Fruit fly (Drosophila melanogaster) whole organism, prepupa: ENCODE measurements around the gene Lsp1gamma.

Experiments used
- CG11762 ChIP-seq: fragments of 200-800 bp; sonication (Bioruptor generic); optimal IDR thresholded peaks from 3 replicates; lab custom pipeline; 2016; ENCODE audit warnings: missing biosample characterization, missing genetic modification characterization; ENCODE audit not compliant: insufficient read depth
- CG11902 ChIP-seq: fragments of 200-800 bp; sonication (Bioruptor generic); optimal IDR thresholded peaks from 3 replicates; lab custom pipeline; 2016; ENCODE audit warnings: missing biosample characterization, missing genetic modification characterization
- CG3032 ChIP-seq: fragments of 200-800 bp; optimal IDR thresholded peaks from 2 replicates; lab custom pipeline; 2019; ENCODE audit warnings: missing biosample characterization, mild to moderate bottlenecking, missing genetic modification characterization, moderate library complexity
- CG31627 ChIP-seq: fragments of 200-800 bp; sonication (Bioruptor generic); optimal IDR thresholded peaks from 3 replicates; lab custom pipeline; 2016; ENCODE audit warnings: missing biosample characterization, missing genetic modification characterization
- CG32006 ChIP-seq: fragments of 200-800 bp; sonication (Bioruptor generic); optimal IDR thresholded peaks from 3 replicates; lab custom pipeline; 2017; ENCODE audit warnings: missing biosample characterization, mild to moderate bottlenecking, missing genetic modification characterization
- CG6276 ChIP-seq: fragments of 200-800 bp; sonication (Bioruptor generic); optimal IDR thresholded peaks from 2 replicates; lab custom pipeline; 2017; ENCODE audit warnings: missing biosample characterization, mild to moderate bottlenecking, missing genetic modification characterization
- CG6792 ChIP-seq: fragments of 200-800 bp; sonication (Bioruptor generic); optimal IDR thresholded peaks from 3 replicates; lab custom pipeline; 2016; ENCODE audit warnings: missing biosample characterization, missing genetic modification characterization
- CG6808 ChIP-seq: fragments of 200-800 bp; sonication (Bioruptor generic); optimal IDR thresholded peaks from 3 replicates; lab custom pipeline; 2017; ENCODE audit warnings: missing biosample characterization, missing genetic modification characterization, mild to moderate bottlenecking, moderate library complexity, missing genetic modification reagents
- CG8632 ChIP-seq: fragments of 200-800 bp; sonication (Bioruptor generic); optimal IDR thresholded peaks from 3 replicates; lab custom pipeline; 2016; ENCODE audit warnings: missing biosample characterization, missing genetic modification characterization
- Eip75B ChIP-seq: fragments of 200-800 bp; sonication (Bioruptor generic); optimal IDR thresholded peaks from 3 replicates; lab custom pipeline; 2016; ENCODE audit warnings: missing biosample characterization, missing genetic modification characterization
- Eip78C ChIP-seq: fragments of 200-800 bp; sonication (Bioruptor generic); peaks from one replicate; lab custom pipeline; 2016; ENCODE audit warnings: missing biosample characterization, missing genetic modification characterization
- Eip93F ChIP-seq: fragments of 200-800 bp; sonication (Bioruptor generic); optimal IDR thresholded peaks from 2 replicates; lab custom pipeline; 2016; ENCODE audit warnings: missing biosample characterization, mild to moderate bottlenecking, missing genetic modification characterization
- Ets21C ChIP-seq: fragments of 200-800 bp; sonication (Bioruptor generic); optimal IDR thresholded peaks from 3 replicates; lab custom pipeline; 2016; ENCODE audit warnings: missing biosample characterization, missing genetic modification characterization
- Hr4 ChIP-seq: fragments of 200-800 bp; sonication (Bioruptor generic); optimal IDR thresholded peaks from 3 replicates; lab custom pipeline; 2016; ENCODE audit warnings: missing biosample characterization, missing genetic modification characterization
- Lpt ChIP-seq: fragments of 200-800 bp; sonication (Bioruptor generic); optimal IDR thresholded peaks from 3 replicates; lab custom pipeline; 2016; ENCODE audit warnings: missing biosample characterization, missing genetic modification characterization
- OdsH ChIP-seq: fragments of 200-800 bp; sonication (Bioruptor generic); optimal IDR thresholded peaks from 3 replicates; lab custom pipeline; 2016; ENCODE audit warnings: missing biosample characterization, missing genetic modification characterization
- Smox ChIP-seq: fragments of 200-800 bp; sonication (Bioruptor generic); optimal IDR thresholded peaks from 3 replicates; lab custom pipeline; 2016; ENCODE audit warnings: missing biosample characterization, missing genetic modification characterization
- Sox14 ChIP-seq: fragments of 200-800 bp; sonication (Bioruptor generic); optimal IDR thresholded peaks from 3 replicates; lab custom pipeline; 2016; ENCODE audit warnings: missing biosample characterization, missing genetic modification characterization
- cyc ChIP-seq: fragments of 200-800 bp; sonication (Bioruptor generic); optimal IDR thresholded peaks from 3 replicates; lab custom pipeline; 2016; ENCODE audit warnings: missing biosample characterization, missing genetic modification characterization
- dac ChIP-seq: fragments of 200-800 bp; sonication (Bioruptor generic); optimal IDR thresholded peaks from 2 replicates; lab custom pipeline; 2017; ENCODE audit warnings: missing biosample characterization, mild to moderate bottlenecking, missing genetic modification characterization
- dsx ChIP-seq: fragments of 200-800 bp; optimal IDR thresholded peaks from 3 replicates; lab custom pipeline; 2019; ENCODE audit warnings: missing biosample characterization, mild to moderate bottlenecking, missing genetic modification characterization, moderate library complexity; ENCODE audit not compliant: poor library complexity, severe bottlenecking
- esn ChIP-seq: fragments of 200-800 bp; sonication (Bioruptor generic); optimal IDR thresholded peaks from 2 replicates; lab custom pipeline; 2016; ENCODE audit warnings: missing biosample characterization, mild to moderate bottlenecking, missing genetic modification characterization, moderate library complexity
- fd59A ChIP-seq: fragments of 200-800 bp; sonication (Bioruptor generic); optimal IDR thresholded peaks from 2 replicates; lab custom pipeline; 2017; ENCODE audit warnings: missing biosample characterization, mild to moderate bottlenecking, missing genetic modification characterization, missing genetic modification reagents
- fkh ChIP-seq: fragments of 200-800 bp; sonication (Bioruptor generic); optimal IDR thresholded peaks from 3 replicates; lab custom pipeline; 2017; ENCODE audit warnings: missing biosample characterization, mild to moderate bottlenecking, missing genetic modification characterization, moderate library complexity
- lz ChIP-seq: fragments of 200-800 bp; sonication (Bioruptor generic); optimal IDR thresholded peaks from 3 replicates; lab custom pipeline; 2016; ENCODE audit warnings: missing biosample characterization, missing genetic modification characterization
- net ChIP-seq: fragments of 200-800 bp; sonication (Bioruptor generic); optimal IDR thresholded peaks from 3 replicates; lab custom pipeline; 2016; ENCODE audit warnings: missing biosample characterization, missing genetic modification characterization
- pdm3 ChIP-seq: fragments of 200-800 bp; sonication (Bioruptor generic); optimal IDR thresholded peaks from 3 replicates; lab custom pipeline; 2016; ENCODE audit warnings: missing biosample characterization, missing genetic modification characterization
- salr ChIP-seq, 2 experiments: fragments of 200-800 bp; sonication (Bioruptor generic); optimal IDR thresholded peaks; 3 replicates each; lab custom pipeline; 2016 to 2018; ENCODE audit warnings: missing biosample characterization in 2 of 2, missing genetic modification characterization in 2 of 2, mild to moderate bottlenecking in 1 of 2
- spab ChIP-seq: fragments of 200-800 bp; sonication (Bioruptor generic); optimal IDR thresholded peaks from 2 replicates; lab custom pipeline; 2017; ENCODE audit warnings: missing biosample characterization, mild to moderate bottlenecking, missing genetic modification characterization, missing genetic modification reagents
- ss ChIP-seq, 2 experiments: fragments of 200-800 bp; sonication (Bioruptor generic); optimal IDR thresholded peaks; 2 replicates in 1 of 2; 3 replicates in 1 of 2; lab custom pipeline; 2017 to 2018; ENCODE audit warnings: mild to moderate bottlenecking in 2 of 2, missing biosample characterization in 2 of 2, missing genetic modification characterization in 2 of 2, moderate library complexity in 1 of 2
- svp ChIP-seq: fragments of 200-800 bp; sonication (Bioruptor generic); peaks from one replicate; lab custom pipeline; 2016; ENCODE audit warnings: missing biosample characterization, missing genetic modification characterization
- topi ChIP-seq: fragments of 200-800 bp; sonication (Bioruptor generic); optimal IDR thresholded peaks from 3 replicates; lab custom pipeline; 2016; ENCODE audit warnings: missing biosample characterization, missing genetic modification characterization

The Lsp1gamma gene

dm6 chr3L:40147-40875, 25.9 kb upstream of the Lsp1gamma start:
- TF ChIP-seq fkh (GFP tag; lab: Kevin White, UChicago) (peak; percentile 52), CG6808 (GFP tag; lab: Kevin White, UChicago) (peak; percentile 1), CG6276 (peak; percentile 18), Lpt (no peak), topi (no peak), Eip78C (GFP tag; lab: Kevin White, UChicago) (peak; percentile 43), dsx (peak; percentile 71), ss (GFP tag; optimal IDR thresholded peaks at IDR 0.05; lab: Kevin White, UChicago) (peak; percentile 20 to 47)

- TF ChIP-seq CG32006 (GFP tag; lab: Kevin White, UChicago) (no peak), CG31627 (GFP tag; lab: Kevin White, UChicago) (no peak), CG6808 (GFP tag; lab: Kevin White, UChicago) (peak; percentile 65), dsx (peak; percentile 21), Sox14 (GFP tag; lab: Kevin White, UChicago) (no peak), Eip78C (GFP tag; lab: Kevin White, UChicago) (peak; percentile 58), pdm3 (GFP tag; lab: Kevin White, UChicago) (no peak), topi (no peak), CG3032 (tag; lab: Kevin White, UChicago) (no peak), fkh (GFP tag; lab: Kevin White, UChicago) (peak; percentile 31), salr (GFP tag; optimal IDR thresholded peaks at IDR 0.05; lab: Kevin White, UChicago) (no peak), CG6792 (GFP tag; lab: Kevin White, UChicago) (no peak), Eip75B (GFP tag; lab: Kevin White, UChicago) (no peak), CG6276 (peak; percentile 66), ss (GFP tag; optimal IDR thresholded peaks at IDR 0.05; lab: Kevin White, UChicago) (peak; percentile 63 to 73), OdsH (no peak), CG8632 (GFP tag; lab: Kevin White, UChicago) (no peak), svp (GFP tag; lab: Kevin White, UChicago) (peak; percentile 74)
- TF ChIP-seq, all 60 proteins: peak for 7
Measured at dm6 chr3L:41386-42046, 24.7 kb upstream of the Lsp1gamma start.

dm6 chr3L:47635-48177, 18.5 kb upstream of the Lsp1gamma start:
- TF ChIP-seq Hr4 (GFP tag; lab: Kevin White, UChicago) (no peak), cyc (GFP tag; lab: Kevin White, UChicago) (no peak), CG6792 (GFP tag; lab: Kevin White, UChicago) (no peak), net (GFP tag; lab: Kevin White, UChicago) (no peak), CG11762 (GFP tag; lab: Kevin White, UChicago) (no peak), svp (GFP tag; lab: Kevin White, UChicago) (no peak), esn (GFP tag; lab: Kevin White, UChicago) (no peak)

dm6 chr3L:49732-50131, 16.5 kb upstream of the Lsp1gamma start:
- TF ChIP-seq dsx = peak; percentile 35
- TF ChIP-seq fkh (GFP tag; lab: Kevin White, UChicago) = peak; percentile 31
- no peak for TF ChIP-seq fd59A (GFP tag; lab: Kevin White, UChicago)

dm6 chr3L:50834-51233, 15.4 kb upstream of the Lsp1gamma start:
- TF ChIP-seq CG11902 (GFP tag; lab: Kevin White, UChicago) = no peak
- no peak for TF ChIP-seq Smox (GFP tag; lab: Kevin White, UChicago)
- no peak for TF ChIP-seq Sox14 (GFP tag; lab: Kevin White, UChicago)
- no peak for TF ChIP-seq fkh (GFP tag; lab: Kevin White, UChicago)
- no peak for TF ChIP-seq lz (GFP tag; lab: Kevin White, UChicago)
- TF ChIP-seq Eip93F (GFP tag; lab: Kevin White, UChicago) = no peak
- TF ChIP-seq Eip78C (GFP tag; lab: Kevin White, UChicago) = peak; percentile 17
- TF ChIP-seq CG11762 (GFP tag; lab: Kevin White, UChicago) = no peak
- no peak for TF ChIP-seq Ets21C
- no peak for TF ChIP-seq dac (GFP tag; lab: Kevin White, UChicago)
- TF ChIP-seq CG6276 = no peak
- TF ChIP-seq spab (GFP tag; lab: Kevin White, UChicago) = no peak
- peak; percentile 100 for TF ChIP-seq dsx
